Fruit fly (Drosophila melanogaster) whole organism, embryonic: Measurements from ENCODE around the gene CG17108.
A peak's percentile ranks its signal among the peaks of the same experiment; 100 is the strongest.

Source experiments
- Atf-2 ChIP-seq: fragments of 200-800 bp; sonication (Bioruptor generic); optimal IDR thresholded peaks from 2 replicates; lab custom pipeline; 2016; ENCODE audit warnings: missing biosample characterization, missing genetic modification characterization
- Bgb ChIP-seq: fragments of 200-800 bp; sonication (Bioruptor generic); IDR thresholded peaks from 2 replicates; pipeline ENCODE4 v1.3.6; 2022; ENCODE audit warnings: missing biosample characterization, missing genetic modification characterization; ENCODE audit not compliant: partially characterized antibody
- CG10565 ChIP-seq: fragments of 200-800 bp; sonication (Bioruptor generic); optimal IDR thresholded peaks from 3 replicates; lab custom pipeline; 2016; ENCODE audit warnings: missing biosample characterization, mild to moderate bottlenecking, missing genetic modification characterization
- CG11085 ChIP-seq: fragments of 200-800 bp; sonication (Bioruptor generic); IDR thresholded peaks from 2 replicates; pipeline ENCODE4 v1.3.6; 2022; ENCODE audit warnings: missing biosample characterization, missing genetic modification characterization
- CG1233 ChIP-seq: fragments of 200-800 bp; sonication (Bioruptor generic); optimal IDR thresholded peaks from 4 replicates; lab custom pipeline; 2018; ENCODE audit warnings: missing biosample characterization, mild to moderate bottlenecking, missing genetic modification characterization
- CG14014 ChIP-seq: fragments of 200-800 bp; sonication (Bioruptor generic); IDR thresholded peaks from 2 replicates; pipeline ENCODE4 v1.3.6; 2022; ENCODE audit warnings: missing biosample characterization, missing genetic modification characterization
- CG14667 ChIP-seq: fragments of 200-800 bp; sonication (Bioruptor generic); IDR thresholded peaks from 2 replicates; pipeline ENCODE4 v1.3.6; 2022; ENCODE audit warnings: missing biosample characterization, missing genetic modification characterization
- CG15073 ChIP-seq: fragments of 200-800 bp; sonication (Bioruptor generic); optimal IDR thresholded peaks from 2 replicates; lab custom pipeline; 2016; ENCODE audit warnings: missing biosample characterization, missing genetic modification characterization
- CG15601 ChIP-seq: fragments of 200-800 bp; sonication (Bioruptor generic); optimal IDR thresholded peaks from 3 replicates; lab custom pipeline; 2019; ENCODE audit warnings: missing biosample characterization, mild to moderate bottlenecking, missing genetic modification characterization, moderate library complexity
- CG1602 ChIP-seq: fragments of 200-800 bp; sonication (Bioruptor generic); optimal IDR thresholded peaks from 3 replicates; lab custom pipeline; 2016; ENCODE audit warnings: missing biosample characterization, missing genetic modification characterization
- CG17186 ChIP-seq: fragments of 200-800 bp; sonication (Bioruptor generic); optimal IDR thresholded peaks from 3 replicates; lab custom pipeline; 2017; ENCODE audit warnings: missing biosample characterization, missing genetic modification reagents, missing genetic modification characterization
- CG17802 ChIP-seq: fragments of 200-800 bp; sonication (Bioruptor generic); optimal IDR thresholded peaks from 2 replicates; lab custom pipeline; 2018; ENCODE audit warnings: missing biosample characterization, mild to moderate bottlenecking, missing genetic modification characterization, moderate library complexity
- CG18764 ChIP-seq: fragments of 200-800 bp; sonication (Bioruptor generic); optimal IDR thresholded peaks from 3 replicates; lab custom pipeline; 2016; ENCODE audit warnings: missing biosample characterization, missing genetic modification characterization
- CG31365 ChIP-seq: fragments of 200-800 bp; sonication (Bioruptor generic); optimal IDR thresholded peaks from 2 replicates; lab custom pipeline; 2018; ENCODE audit warnings: missing biosample characterization, mild to moderate bottlenecking, missing genetic modification characterization
- CG33557 ChIP-seq: fragments of 200-800 bp; sonication (Bioruptor generic); optimal IDR thresholded peaks from 2 replicates; lab custom pipeline; 2019; ENCODE audit warnings: missing biosample characterization, mild to moderate bottlenecking, missing genetic modification characterization, moderate library complexity
- CG3838 ChIP-seq: fragments of 200-800 bp; sonication (Bioruptor generic); optimal IDR thresholded peaks from 3 replicates; lab custom pipeline; 2016; ENCODE audit warnings: missing biosample characterization, missing genetic modification characterization
- CG4424 ChIP-seq: fragments of 200-800 bp; sonication (Bioruptor generic); optimal IDR thresholded peaks from 3 replicates; lab custom pipeline; 2016; ENCODE audit warnings: missing biosample characterization, missing genetic modification characterization
- CG5180 ChIP-seq: fragments of 200-800 bp; sonication (Bioruptor generic); optimal IDR thresholded peaks from 3 replicates; lab custom pipeline; 2017; ENCODE audit warnings: missing biosample characterization, missing genetic modification characterization, mild to moderate bottlenecking, moderate library complexity, missing genetic modification reagents
- CG8089 ChIP-seq: fragments of 200-800 bp; sonication (Bioruptor generic); optimal IDR thresholded peaks from 3 replicates; lab custom pipeline; 2016; ENCODE audit warnings: missing biosample characterization, missing genetic modification characterization
- CG9215 ChIP-seq: fragments of 200-800 bp; sonication (Bioruptor generic); IDR thresholded peaks from 2 replicates; pipeline ENCODE4 v1.3.6; 2022; ENCODE audit warnings: missing biosample characterization, missing genetic modification characterization
- CG9797 ChIP-seq: fragments of 200-800 bp; sonication (Bioruptor generic); optimal IDR thresholded peaks from 3 replicates; lab custom pipeline; 2018; ENCODE audit warnings: missing biosample characterization, mild to moderate bottlenecking, missing genetic modification characterization
- E2f2 ChIP-seq: fragments of 200-800 bp; sonication (Bioruptor generic); IDR thresholded peaks from 2 replicates; pipeline ENCODE4 v1.3.6; 2022; ENCODE audit warnings: missing biosample characterization, missing genetic modification characterization
- ERR ChIP-seq: fragments of 200-800 bp; sonication (Bioruptor generic); optimal IDR thresholded peaks from 2 replicates; lab custom pipeline; 2016; ENCODE audit warnings: missing biosample characterization, missing genetic modification characterization
- Ets97D ChIP-seq: fragments of 200-800 bp; sonication (Bioruptor generic); optimal IDR thresholded peaks from 3 replicates; lab custom pipeline; 2016; ENCODE audit warnings: missing biosample characterization, missing genetic modification characterization
- H2.0 ChIP-seq: fragments of 200-800 bp; sonication (Bioruptor generic); IDR thresholded peaks from 2 replicates; pipeline ENCODE4 v1.3.6; 2022; ENCODE audit warnings: missing biosample characterization, missing genetic modification characterization
- Hr3 ChIP-seq: fragments of 200-800 bp; sonication (Bioruptor generic); optimal IDR thresholded peaks from 3 replicates; lab custom pipeline; 2016; ENCODE audit warnings: missing biosample characterization, missing genetic modification characterization
- Hr39 ChIP-seq: fragments of >200 bp; optimal IDR thresholded peaks from 2 replicates; lab custom pipeline; 2017
- NK7.1 ChIP-seq: fragments of 200-800 bp; sonication (Bioruptor generic); optimal IDR thresholded peaks from 3 replicates; lab custom pipeline; 2016; ENCODE audit warnings: missing biosample characterization, missing genetic modification characterization
- Sry-δ ChIP-seq: fragments of 200-800 bp; sonication (Bioruptor generic); optimal IDR thresholded peaks from 2 replicates; lab custom pipeline; 2016; ENCODE audit warnings: missing biosample characterization, missing genetic modification characterization
- Vsx1 ChIP-seq: fragments of 200-800 bp; sonication (Bioruptor generic); optimal IDR thresholded peaks from 2 replicates; lab custom pipeline; 2017; ENCODE audit warnings: missing biosample characterization, mild to moderate bottlenecking, missing genetic modification characterization, missing genetic modification reagents
- YL-1 ChIP-seq: fragments of 200-800 bp; sonication (Bioruptor generic); optimal IDR thresholded peaks from 3 replicates; lab custom pipeline; 2017; ENCODE audit warnings: missing biosample characterization, mild to moderate bottlenecking, missing genetic modification characterization
- chinmo ChIP-seq: fragments of 200-800 bp; sonication (Bioruptor generic); IDR thresholded peaks from 4 replicates; pipeline ENCODE4 v1.3.6; 2022; ENCODE audit warnings: missing biosample characterization, missing genetic modification characterization; ENCODE audit not compliant: partially characterized antibody
- chm ChIP-seq: fragments of 200-800 bp; sonication (Bioruptor generic); IDR thresholded peaks from 2 replicates; pipeline ENCODE4 v1.3.6; 2022; ENCODE audit warnings: missing biosample characterization, missing genetic modification characterization
- croc ChIP-seq: fragments of 200-800 bp; sonication (Bioruptor generic); conservative IDR thresholded peaks from 3 replicates; pipeline ENCODE4 v1.3.6; 2022; ENCODE audit warnings: missing biosample characterization, missing genetic modification characterization
- cwo ChIP-seq: fragments of 200-800 bp; sonication (Bioruptor generic); optimal IDR thresholded peaks from 3 replicates; lab custom pipeline; 2017; ENCODE audit warnings: missing biosample characterization, missing genetic modification characterization, mild to moderate bottlenecking, moderate library complexity, missing genetic modification reagents
- ewg ChIP-seq: fragments of 200-800 bp; sonication (Bioruptor generic); optimal IDR thresholded peaks from 3 replicates; lab custom pipeline; 2017; ENCODE audit warnings: mild to moderate bottlenecking, missing biosample characterization, missing genetic modification reagents, missing genetic modification characterization
- gem ChIP-seq: fragments of 200-800 bp; sonication (Bioruptor generic); optimal IDR thresholded peaks from 2 replicates; lab custom pipeline; 2019; ENCODE audit warnings: missing biosample characterization, mild to moderate bottlenecking, missing genetic modification characterization, moderate library complexity
- hb ChIP-seq: fragments of 200-800 bp; sonication (Bioruptor generic); IDR thresholded peaks from 3 replicates; pipeline ENCODE4 v1.3.6; 2022; ENCODE audit warnings: missing biosample characterization, missing genetic modification characterization; ENCODE audit not compliant: partially characterized antibody
- klu ChIP-seq: fragments of 200-800 bp; sonication (Bioruptor generic); IDR thresholded peaks from 2 replicates; pipeline ENCODE4 v1.3.6; 2022; ENCODE audit warnings: missing biosample characterization, missing genetic modification characterization
- lola ChIP-seq, 3 experiments: fragments of >200 bp in 2 of 3; fragments of 200-800 bp in 1 of 3; sonication (Bioruptor generic) in 1 of 3; optimal IDR thresholded peaks; 2 replicates each; lab custom pipeline; 2017 to 2019; ENCODE audit warnings: missing biosample characterization in 3 of 3, missing genetic modification characterization in 3 of 3, mild to moderate bottlenecking in 1 of 3, moderate library complexity in 1 of 3
- p53 ChIP-seq: fragments of 200-800 bp; sonication (Bioruptor generic); optimal IDR thresholded peaks from 2 replicates; lab custom pipeline; 2016; ENCODE audit warnings: missing biosample characterization, missing genetic modification characterization
- pb ChIP-seq: fragments of 200-800 bp; sonication (Bioruptor generic); optimal IDR thresholded peaks from 3 replicates; lab custom pipeline; 2016; ENCODE audit warnings: missing biosample characterization, missing genetic modification characterization
- psq ChIP-seq: fragments of 200-800 bp; sonication (Bioruptor generic); optimal IDR thresholded peaks from 2 replicates; lab custom pipeline; 2017; ENCODE audit warnings: missing biosample characterization, missing genetic modification characterization
- row ChIP-seq: fragments of 200-800 bp; sonication (Bioruptor generic); IDR thresholded peaks from 3 replicates; pipeline ENCODE4 v1.3.6; 2022; ENCODE audit warnings: missing biosample characterization, missing genetic modification characterization
- run ChIP-seq: fragments of 200-800 bp; sonication (Bioruptor generic); optimal IDR thresholded peaks from 3 replicates; lab custom pipeline; 2018; ENCODE audit warnings: missing biosample characterization, mild to moderate bottlenecking, missing genetic modification characterization
- shn ChIP-seq: fragments of 200-800 bp; sonication (Bioruptor generic); optimal IDR thresholded peaks from 3 replicates; lab custom pipeline; 2016; ENCODE audit warnings: missing biosample characterization, missing genetic modification characterization
- sna ChIP-seq: fragments of 200-800 bp; sonication (Bioruptor generic); IDR thresholded peaks from 2 replicates; pipeline ENCODE4 v1.3.6; 2022; ENCODE audit warnings: missing biosample characterization, missing genetic modification characterization; ENCODE audit not compliant: partially characterized antibody
- stc ChIP-seq: fragments of 200-800 bp; sonication (Bioruptor generic); IDR thresholded peaks from 2 replicates; pipeline ENCODE4 v1.3.6; 2022; ENCODE audit warnings: missing biosample characterization, missing genetic modification characterization
- ttk ChIP-seq: fragments of 200-800 bp; sonication (Bioruptor generic); IDR thresholded peaks from 2 replicates; pipeline ENCODE4 v2.1.2; 2022; ENCODE audit warnings: missing biosample characterization, missing genetic modification characterization
- tup ChIP-seq: fragments of 200-800 bp; sonication (Bioruptor generic); optimal IDR thresholded peaks from 2 replicates; lab custom pipeline; 2016; ENCODE audit warnings: missing biosample characterization, mild to moderate bottlenecking, missing genetic modification characterization, moderate library complexity
- vnd ChIP-seq: fragments of 200-800 bp; sonication (Bioruptor generic); IDR thresholded peaks from 3 replicates; pipeline ENCODE4 v1.3.6; 2022; ENCODE audit warnings: missing biosample characterization, missing genetic modification characterization; ENCODE audit not compliant: partially characterized antibody

CG17108 gene

dm6 chr2L:10665603-10666002 is 28.3 kb downstream of the CG17108 start (continued):
- TF ChIP-seq CG17802 (tag; lab: Kevin White, UChicago) (peak; percentile 43), chinmo (GFP tag; lab: Robert Waterston, UW) (no peak), Sry-δ (GFP tag; lab: Kevin White, UChicago) (peak; percentile 38), lola (GFP tag; optimal IDR thresholded peaks at IDR 0.05; lab: Kevin White, UChicago) (no peak), cwo (GFP tag; lab: Kevin White, UChicago) (peak; percentile 69), tup (peak; percentile 57), Ets97D (no peak), CG5180 (peak; percentile 59), CG3838 (GFP tag; lab: Kevin White, UChicago) (peak; percentile 64), CG17186 (no peak), hb (GFP tag; lab: Robert Waterston, UW) (no peak), CG1602 (GFP tag; lab: Kevin White, UChicago) (peak; percentile 55), CG18764 (GFP tag; lab: Kevin White, UChicago) (peak; percentile 46), pb (peak; percentile 70), CG14667 (GFP tag; lab: Robert Waterston, UW) (peak; percentile 84), croc (GFP tag; lab: Robert Waterston, UW) (peak; percentile 53; the same call in 1 of the 3 replicates), CG14014 (GFP tag; lab: Robert Waterston, UW) (peak; percentile 91), H2.0 (GFP tag; lab: Robert Waterston, UW) (peak; percentile 90), NK7.1 (GFP tag; lab: Kevin White, UChicago) (peak; percentile 2), E2f2 (GFP tag; lab: Robert Waterston, UW) (peak; percentile 67), chm (GFP tag; lab: Robert Waterston, UW) (peak; percentile 60; the same call in 1 of the 2 replicates), shn (GFP tag; lab: Kevin White, UChicago) (peak; percentile 50), YL-1 (GFP tag; lab: Kevin White, UChicago) (no peak), CG11085 (GFP tag; lab: Robert Waterston, UW) (peak; percentile 51), stc (GFP tag; lab: Robert Waterston, UW) (peak; percentile 84), CG15073 (GFP tag; lab: Kevin White, UChicago) (no peak), CG33557 (GFP tag; lab: Kevin White, UChicago) (no peak), sna (GFP tag; lab: Robert Waterston, UW) (no peak), ewg (GFP tag; lab: Kevin White, UChicago) (peak; percentile 53), Hr3 (GFP tag; lab: Kevin White, UChicago) (peak; percentile 71), ttk (GFP tag; lab: Robert Waterston, UW) (peak; percentile 89), row (GFP tag; lab: Robert Waterston, UW) (peak; percentile 90), Bgb (GFP tag; lab: Robert Waterston, UW) (no peak), ERR (GFP tag; lab: Kevin White, UChicago) (peak; percentile 66), CG31365 (no peak), CG4424 (GFP tag; lab: Kevin White, UChicago) (peak; percentile 79), CG8089 (GFP tag; lab: Kevin White, UChicago) (peak; percentile 67), vnd (GFP tag; lab: Robert Waterston, UW) (no peak), p53 (GFP tag; lab: Kevin White, UChicago) (no peak), CG9797 (GFP tag; lab: Kevin White, UChicago) (no peak), klu (GFP tag; lab: Robert Waterston, UW) (no peak), gem (peak; percentile 85), psq (peak; percentile 43), run (tag; lab: Kevin White, UChicago) (peak; percentile 55), CG15601 (tag; lab: Kevin White, UChicago) (no peak), Atf-2 (peak; percentile 74), CG10565 (GFP tag; lab: Kevin White, UChicago) (no peak), Hr39 (lab: Kevin White, UChicago) (no peak), CG9215 (GFP tag; lab: Robert Waterston, UW) (peak; percentile 70), Vsx1 (peak; percentile 38), CG1233 (GFP tag; lab: Kevin White, UChicago) (peak; percentile 60)
